Worm (Caenorhabditis elegans): ENCODE data around the gene F54D10.9.

The F54D10.9 gene

DNA sequence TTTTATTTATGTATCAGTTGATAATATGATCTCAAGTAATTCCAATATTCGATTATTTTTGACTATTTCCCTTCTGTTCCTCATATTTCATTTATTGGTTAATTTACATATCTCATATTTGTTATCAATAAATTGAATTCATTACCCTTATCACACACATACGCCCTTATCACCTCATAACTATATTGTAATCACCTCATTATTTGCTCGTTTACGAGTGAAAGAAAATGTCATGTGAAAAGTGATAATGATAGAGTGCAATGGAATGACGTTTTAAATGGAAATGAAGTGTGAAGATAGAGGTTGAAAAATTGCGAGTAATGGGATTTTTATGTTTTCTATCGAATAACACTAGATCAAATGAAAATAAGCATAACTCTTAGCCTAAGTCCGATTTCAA is 45.7 kb downstream of the F54D10.9 start (continued):
- TF ChIP-seq daf-16 (GFP tag; optimal IDR thresholded peaks at IDR 0.05) (peak in 1 of 2 experiments; percentile 23), daf-16 (tag; optimal IDR thresholded peaks at IDR 0.05) (peak; percentile 96), nhr-42 (GFP tag; IDR thresholded peaks at IDR 0.05) (0 out of 2 replicates have a peak, but pooled peaks have one; percentile 18), dpl-1 (GFP tag; optimal IDR thresholded peaks at IDR 0.05) (no peak), F44E2.7 (GFP tag; IDR thresholded peaks at IDR 0.05) (no peak), hlh-11 (tag; optimal IDR thresholded peaks at IDR 0.05) (peak; percentile 79), hif-1 (tag; optimal IDR thresholded peaks at IDR 0.05) (no peak), nhr-11 (tag; optimal IDR thresholded peaks at IDR 0.05) (no peak), pqm-1 (tag; optimal IDR thresholded peaks at IDR 0.05) (peak; percentile 100), hlh-30 (tag; optimal IDR thresholded peaks at IDR 0.05; ENCODE audit: insufficient read depth) (no peak), nhr-28 (tag; optimal IDR thresholded peaks at IDR 0.05) (peak; percentile 98), R02D3.7 (tag; optimal IDR thresholded peaks at IDR 0.05) (no peak), nhr-76 (tag; optimal IDR thresholded peaks at IDR 0.05) (no peak), tra-1 (GFP tag; IDR thresholded peaks at IDR 0.05) (peak; percentile 96), ceh-62 (tag; optimal IDR thresholded peaks at IDR 0.05) (no peak), lin-13 (GFP tag; optimal IDR thresholded peaks at IDR 0.05) (no peak), nhr-237 (tag; optimal IDR thresholded peaks at IDR 0.05) (no peak), ama-1 (optimal IDR thresholded peaks at IDR 0.05) (no peak), unc-62 (GFP tag; optimal IDR thresholded peaks at IDR 0.05 in 1 of 2) (peak; percentile 70 to 98), unc-62 (tag; optimal IDR thresholded peaks at IDR 0.05) (no peak), mes-2 (tag; optimal IDR thresholded peaks at IDR 0.05; ENCODE audit: poor library complexity, severe bottlenecking) (no peak), F37D6.2 (tag; optimal IDR thresholded peaks at IDR 0.05) (no peak), fos-1 (tag; optimal IDR thresholded peaks at IDR 0.05) (peak; percentile 36), ceh-20 (GFP tag; IDR thresholded peaks at IDR 0.05) (peak; percentile 80), D1046.2 (GFP tag; IDR thresholded peaks at IDR 0.05) (no peak), ZK546.5 (tag; optimal IDR thresholded peaks at IDR 0.05) (no peak), egl-43 (GFP tag; IDR thresholded peaks at IDR 0.05) (no peak), ceh-82 (tag; optimal IDR thresholded peaks at IDR 0.05) (no peak)

ce11 chrII:3785756-3786155 is 46.5 kb downstream of the F54D10.9 start:
- TF ChIP-seq set-16 (GFP tag; IDR thresholded peaks at IDR 0.05) = peak; percentile 78
- TF ChIP-seq tag-97 (GFP tag; IDR thresholded peaks at IDR 0.05) = no peak

ce11 chrII:3785257-3785656 is 47.0 kb downstream of the F54D10.9 start, which contains the start of gene T24E12.1:
Gene T24E12.1 (plus strand): TSS chrII:3785557.
- TF ChIP-seq ceh-44 (GFP tag; IDR thresholded peaks at IDR 0.05) = no peak
- no peak for TF ChIP-seq dmd-6 (GFP tag; IDR thresholded peaks at IDR 0.05)
- TF ChIP-seq ceh-82 (tag; optimal IDR thresholded peaks at IDR 0.05) = no peak
- TF ChIP-seq mdt-29 (GFP tag; IDR thresholded peaks at IDR 0.05) = no peak
- TF ChIP-seq unc-62 (GFP tag; optimal IDR thresholded peaks at IDR 0.05 in 1 of 2) = no peak
- no peak for TF ChIP-seq unc-62 (tag; optimal IDR thresholded peaks at IDR 0.05)
- no peak for TF ChIP-seq madf-5 (GFP tag; IDR thresholded peaks at IDR 0.05)
- TF ChIP-seq daf-8 (GFP tag; IDR thresholded peaks at IDR 0.05) = no peak
- TF ChIP-seq nhr-77 (tag; optimal IDR thresholded peaks at IDR 0.05) = no peak
- TF ChIP-seq spr-3 (GFP tag; optimal IDR thresholded peaks at IDR 0.05) = no peak
- TF ChIP-seq F37D6.2 (tag; optimal IDR thresholded peaks at IDR 0.05) = no peak
- TF ChIP-seq nhr-48 (tag; optimal IDR thresholded peaks at IDR 0.05) = no peak
- no peak for TF ChIP-seq aly-2 (tag; optimal IDR thresholded peaks at IDR 0.05)
- TF ChIP-seq lin-1 (GFP tag; IDR thresholded peaks at IDR 0.05) = no peak
- no peak for TF ChIP-seq zip-2 (tag; optimal IDR thresholded peaks at IDR 0.05)
- TF ChIP-seq mep-1 (tag; optimal IDR thresholded peaks at IDR 0.05) = no peak
- TF ChIP-seq mdl-1 (tag; optimal IDR thresholded peaks at IDR 0.05) = no peak
- TF ChIP-seq T20F7.1 (GFP tag; optimal IDR thresholded peaks at IDR 0.05) = no peak
- no peak for TF ChIP-seq F26F4.8 (GFP tag; conservative IDR thresholded peaks at IDR 0.05)
- no peak for TF ChIP-seq ceh-20 (GFP tag; IDR thresholded peaks at IDR 0.05)
- no peak for TF ChIP-seq duxl-1 (tag; optimal IDR thresholded peaks at IDR 0.05; ENCODE audit: poor library complexity)

Measured in whole organism, L4 larva.